Worm (Caenorhabditis elegans): ENCODE data around the gene bath-45.
A peak's percentile ranks its signal among the peaks of the same experiment; 100 is the strongest.

The bath-45 gene

ce11 chrII:13085951-13086350 is 36.9 kb upstream of the bath-45 start:
- TF ChIP-seq ref-1 (GFP tag; conservative IDR thresholded peaks at IDR 0.05) = no peak
- no peak for TF ChIP-seq med-1 (GFP tag; optimal IDR thresholded peaks at IDR 0.05; ENCODE audit: insufficient read depth)
- TF ChIP-seq ztf-29 (GFP tag; IDR thresholded peaks at IDR 0.05) = no peak
- TF ChIP-seq ztf-23 (GFP tag; IDR thresholded peaks at IDR 0.05) = no peak
- no peak for TF ChIP-seq T22C8.4 (GFP tag; IDR thresholded peaks at IDR 0.05)
- TF ChIP-seq tab-1 (GFP tag; IDR thresholded peaks at IDR 0.05) = no peak
- no peak for TF ChIP-seq klf-2 (GFP tag; conservative IDR thresholded peaks at IDR 0.05)
- TF ChIP-seq cog-1 (tag; optimal IDR thresholded peaks at IDR 0.05) = no peak
- TF ChIP-seq flt-1 (GFP tag; IDR thresholded peaks at IDR 0.05) = no peak

ce11 chrII:13091123-13091522 is 31.7 kb upstream of the bath-45 start, which contains the start of gene Y81G3A.4:
Gene Y81G3A.4, plus strand, starts transcription at chrII:13091423.
- no peak for TF ChIP-seq ref-1 (GFP tag; conservative IDR thresholded peaks at IDR 0.05)
- no peak for TF ChIP-seq ztf-23 (GFP tag; IDR thresholded peaks at IDR 0.05)
- TF ChIP-seq klf-2 (GFP tag; conservative IDR thresholded peaks at IDR 0.05) = no peak
- no peak for TF ChIP-seq tab-1 (GFP tag; IDR thresholded peaks at IDR 0.05)
- no peak for TF ChIP-seq ztf-29 (GFP tag; IDR thresholded peaks at IDR 0.05)
- no peak for TF ChIP-seq med-1 (GFP tag; optimal IDR thresholded peaks at IDR 0.05; ENCODE audit: insufficient read depth)
- no peak for TF ChIP-seq flt-1 (GFP tag; IDR thresholded peaks at IDR 0.05)
- no peak for TF ChIP-seq cog-1 (tag; optimal IDR thresholded peaks at IDR 0.05)
- TF ChIP-seq T22C8.4 (GFP tag; IDR thresholded peaks at IDR 0.05) = no peak

- no peak for TF ChIP-seq ztf-23 (GFP tag; IDR thresholded peaks at IDR 0.05)
Observed at ce11 chrII:13091857-13092256, 31.0 kb upstream of the bath-45 start.

- TF ChIP-seq ztf-29 (GFP tag; IDR thresholded peaks at IDR 0.05) (no peak), ztf-23 (GFP tag; IDR thresholded peaks at IDR 0.05) (no peak), cog-1 (tag; optimal IDR thresholded peaks at IDR 0.05) (no peak), med-1 (GFP tag; optimal IDR thresholded peaks at IDR 0.05; ENCODE audit: insufficient read depth) (no peak)
Observed at ce11 chrII:13096345-13096744, 26.5 kb upstream of the bath-45 start.

ce11 chrII:13098175-13098574 is 24.6 kb upstream of the bath-45 start, which contains the start of gene col-86:
Gene col-86, minus strand, starts transcription at chrII:13098275.
- TF ChIP-seq ztf-29 (GFP tag; IDR thresholded peaks at IDR 0.05) (no peak), flt-1 (GFP tag; IDR thresholded peaks at IDR 0.05) (no peak), med-1 (GFP tag; optimal IDR thresholded peaks at IDR 0.05; ENCODE audit: insufficient read depth) (no peak), cog-1 (tag; optimal IDR thresholded peaks at IDR 0.05) (no peak), ztf-23 (GFP tag; IDR thresholded peaks at IDR 0.05) (no peak), T22C8.4 (GFP tag; IDR thresholded peaks at IDR 0.05) (no peak), tab-1 (GFP tag; IDR thresholded peaks at IDR 0.05) (no peak), klf-2 (GFP tag; conservative IDR thresholded peaks at IDR 0.05) (no peak), ref-1 (GFP tag; conservative IDR thresholded peaks at IDR 0.05) (no peak)

- TF ChIP-seq klf-2 (GFP tag; conservative IDR thresholded peaks at IDR 0.05) (no peak), med-1 (GFP tag; optimal IDR thresholded peaks at IDR 0.05; ENCODE audit: insufficient read depth) (no peak), cog-1 (tag; optimal IDR thresholded peaks at IDR 0.05) (no peak), T22C8.4 (GFP tag; IDR thresholded peaks at IDR 0.05) (no peak), ref-1 (GFP tag; conservative IDR thresholded peaks at IDR 0.05) (no peak), ztf-29 (GFP tag; IDR thresholded peaks at IDR 0.05) (no peak), flt-1 (GFP tag; IDR thresholded peaks at IDR 0.05) (no peak), tab-1 (GFP tag; IDR thresholded peaks at IDR 0.05) (no peak)
Observed at ce11 chrII:13107719-13108118, 15.1 kb upstream of the bath-45 start, which contains the start of gene pqn-32. Gene pqn-32, plus strand, starts transcription at chrII:13108019.

- no peak for TF ChIP-seq tab-1 (GFP tag; IDR thresholded peaks at IDR 0.05)
- TF ChIP-seq cog-1 (tag; optimal IDR thresholded peaks at IDR 0.05) = no peak
- no peak for TF ChIP-seq klf-2 (GFP tag; conservative IDR thresholded peaks at IDR 0.05)
Observed at ce11 chrII:13116710-13117109, 6.1 kb upstream of the bath-45 start, which contains the start of gene rict-1. Gene rict-1, minus strand, starts transcription at chrII:13116810.

- TF ChIP-seq cog-1 (tag; optimal IDR thresholded peaks at IDR 0.05) = peak; percentile 53
- TF ChIP-seq klf-2 (GFP tag; conservative IDR thresholded peaks at IDR 0.05) = no peak
- peak; percentile 67 for TF ChIP-seq flt-1 (GFP tag; IDR thresholded peaks at IDR 0.05)
- peak; percentile 71 for TF ChIP-seq ztf-23 (GFP tag; IDR thresholded peaks at IDR 0.05)
- no peak for TF ChIP-seq ztf-29 (GFP tag; IDR thresholded peaks at IDR 0.05)
- no peak for TF ChIP-seq med-1 (GFP tag; optimal IDR thresholded peaks at IDR 0.05; ENCODE audit: insufficient read depth)
- TF ChIP-seq T22C8.4 (GFP tag; IDR thresholded peaks at IDR 0.05) = no peak
Observed at ce11 chrII:13117135-13117534, 5.7 kb upstream of the bath-45 start, which contains the start of gene gfm-1. Gene gfm-1, plus strand, starts transcription at chrII:13117483.

ce11 chrII:13129602-13130001 is 6.8 kb downstream of the bath-45 start, which contains the start of gene F29C12.6:
Gene F29C12.6, plus strand, starts transcription at chrII:13129902.
- TF ChIP-seq med-1 (GFP tag; optimal IDR thresholded peaks at IDR 0.05; ENCODE audit: insufficient read depth) (no peak), klf-2 (GFP tag; conservative IDR thresholded peaks at IDR 0.05) (no peak), ztf-29 (GFP tag; IDR thresholded peaks at IDR 0.05) (no peak), T22C8.4 (GFP tag; IDR thresholded peaks at IDR 0.05) (no peak), ztf-23 (GFP tag; IDR thresholded peaks at IDR 0.05) (no peak), tab-1 (GFP tag; IDR thresholded peaks at IDR 0.05) (no peak), ref-1 (GFP tag; conservative IDR thresholded peaks at IDR 0.05) (no peak), cog-1 (tag; optimal IDR thresholded peaks at IDR 0.05) (no peak), flt-1 (GFP tag; IDR thresholded peaks at IDR 0.05) (no peak)

ce11 chrII:13130576-13130975 is 7.8 kb downstream of the bath-45 start:
- TF ChIP-seq flt-1 (GFP tag; IDR thresholded peaks at IDR 0.05) (no peak), cog-1 (tag; optimal IDR thresholded peaks at IDR 0.05) (no peak), T22C8.4 (GFP tag; IDR thresholded peaks at IDR 0.05) (no peak), med-1 (GFP tag; optimal IDR thresholded peaks at IDR 0.05; ENCODE audit: insufficient read depth) (no peak), ztf-29 (GFP tag; IDR thresholded peaks at IDR 0.05) (no peak)

ce11 chrII:13139573-13139972 is 16.8 kb downstream of the bath-45 start:
- TF ChIP-seq cog-1 (tag; optimal IDR thresholded peaks at IDR 0.05) (no peak), tab-1 (GFP tag; IDR thresholded peaks at IDR 0.05) (no peak), flt-1 (GFP tag; IDR thresholded peaks at IDR 0.05) (no peak), klf-2 (GFP tag; conservative IDR thresholded peaks at IDR 0.05) (no peak), T22C8.4 (GFP tag; IDR thresholded peaks at IDR 0.05) (no peak), ztf-23 (GFP tag; IDR thresholded peaks at IDR 0.05) (no peak), ref-1 (GFP tag; conservative IDR thresholded peaks at IDR 0.05) (no peak), ztf-29 (GFP tag; IDR thresholded peaks at IDR 0.05) (no peak), med-1 (GFP tag; optimal IDR thresholded peaks at IDR 0.05; ENCODE audit: insufficient read depth) (no peak)
